Worm (Caenorhabditis elegans) whole organism, L1 larva: ENCODE data around the gene F49C12.4.

ENCODE experiments used
- blmp-1 ChIP-seq: fragments of 150-350 bp; optimal IDR thresholded peaks from 2 replicates; lab custom pipeline; 2014; ENCODE audit warnings: missing biosample characterization, missing genetic modification characterization
- dsc-1 ChIP-seq: sonication (generic microtip); optimal IDR thresholded peaks from 2 replicates; lab custom pipeline; 2016; ENCODE audit warnings: mild to moderate bottlenecking, missing genetic modification characterization, missing compliant biosample characterization
- fkh-10 ChIP-seq: sonication (generic microtip); optimal IDR thresholded peaks from 2 replicates; lab custom pipeline; 2017; ENCODE audit warnings: missing biosample characterization, missing genetic modification reagents, missing genetic modification characterization
- fos-1 ChIP-seq: fragments of 150-350 bp; optimal IDR thresholded peaks from 2 replicates; lab custom pipeline; 2014; ENCODE audit warnings: missing biosample characterization, missing genetic modification characterization
- jun-1 ChIP-seq: fragments of 150-350 bp; optimal IDR thresholded peaks from 2 replicates; lab custom pipeline; 2014; ENCODE audit warnings: missing biosample characterization, missing genetic modification reagents, missing genetic modification characterization
- lin-13 ChIP-seq: fragments of 150-350 bp; optimal IDR thresholded peaks from 2 replicates; lab custom pipeline; 2014; ENCODE audit warnings: missing biosample characterization, missing genetic modification reagents, missing genetic modification characterization
- lsy-2 ChIP-seq, 2 experiments: fragments of 150-350 bp; optimal IDR thresholded peaks; 2 replicates each; lab custom pipeline; 2014; ENCODE audit warnings: missing biosample characterization in 2 of 2, missing genetic modification characterization in 2 of 2
- nhr-28 ChIP-seq: fragments of 150-350 bp; optimal IDR thresholded peaks from 2 replicates; lab custom pipeline; 2014; ENCODE audit warnings: missing biosample characterization, missing genetic modification characterization
- nhr-71 ChIP-seq: sonication (generic microtip); optimal IDR thresholded peaks from 2 replicates; lab custom pipeline; 2016; ENCODE audit warnings: mild to moderate bottlenecking, missing genetic modification characterization, moderate library complexity, missing compliant biosample characterization
- unc-62 ChIP-seq: fragments of 150-350 bp; optimal IDR thresholded peaks from 2 replicates; lab custom pipeline; 2014; ENCODE audit warnings: missing biosample characterization, missing genetic modification reagents, missing genetic modification characterization
- ztf-11 ChIP-seq, 2 experiments: sonication (generic microtip); optimal IDR thresholded peaks; 2 replicates each; lab custom pipeline; 2016 to 2017; ENCODE audit warnings: missing genetic modification characterization in 2 of 2, missing biosample characterization in 1 of 2, missing compliant biosample characterization in 1 of 2

- TF ChIP-seq dsc-1, result no peak
- no peak for TF ChIP-seq unc-62 (GFP tag; lab: Kevin White, UChicago)
- TF ChIP-seq fos-1 (tag; lab: Kevin White, UChicago), result no peak
- TF ChIP-seq ztf-11 (tag; optimal IDR thresholded peaks at IDR 0.05; lab: Kevin White, UChicago), result no peak
- no peak for TF ChIP-seq lin-13 (GFP tag; lab: Kevin White, UChicago)
- no peak for TF ChIP-seq lsy-2 (tag; optimal IDR thresholded peaks at IDR 0.05; lab: Kevin White, UChicago)
- TF ChIP-seq jun-1 (tag; lab: Kevin White, UChicago), result no peak
- no peak for TF ChIP-seq fkh-10 (GFP tag; lab: Kevin White, UChicago)
- TF ChIP-seq nhr-71, result no peak
- no peak for TF ChIP-seq nhr-28 (tag; lab: Kevin White, UChicago)
- TF ChIP-seq blmp-1 (tag; lab: Kevin White, UChicago), result no peak
Measured at ce11 chrIV:9296285-9296684, 7.6 kb downstream of the F49C12.4 start, which contains the start of gene F49C12.1.
